Fruit fly (Drosophila melanogaster) whole organism, adult: ENCODE measurements around the gene CG10340.

Source experiments
- CG11617 ChIP-seq: fragments of 200-800 bp; sonication (Bioruptor generic); optimal IDR thresholded peaks from 2 replicates; lab custom pipeline; 2017; ENCODE audit warnings: mild to moderate bottlenecking, missing biosample characterization, missing genetic modification reagents, missing genetic modification characterization
- CG12768 ChIP-seq: fragments of 200-800 bp; sonication (Bioruptor generic); optimal IDR thresholded peaks from 2 replicates; lab custom pipeline; 2017; ENCODE audit warnings: missing biosample characterization, missing genetic modification characterization, mild to moderate bottlenecking, moderate library complexity, missing genetic modification reagents
- CG14711 ChIP-seq: fragments of 200-800 bp; sonication (Bioruptor generic); optimal IDR thresholded peaks from 2 replicates; lab custom pipeline; 2018; ENCODE audit warnings: missing biosample characterization, mild to moderate bottlenecking, missing genetic modification characterization, moderate library complexity
- CG1620 ChIP-seq: fragments of 200-800 bp; sonication (Bioruptor generic); optimal IDR thresholded peaks from 2 replicates; lab custom pipeline; 2016; ENCODE audit warnings: missing biosample characterization, missing genetic modification characterization
- CG33017 ChIP-seq: fragments of 200-800 bp; sonication (Bioruptor generic); optimal IDR thresholded peaks from 2 replicates; lab custom pipeline; 2018; ENCODE audit warnings: missing biosample characterization, mild to moderate bottlenecking, missing genetic modification characterization, moderate library complexity
- CG5204 ChIP-seq: fragments of 200-800 bp; sonication (Bioruptor generic); optimal IDR thresholded peaks from 2 replicates; lab custom pipeline; 2016; ENCODE audit warnings: missing biosample characterization, missing genetic modification characterization
- CG7045 ChIP-seq: fragments of 200-800 bp; sonication (Bioruptor generic); optimal IDR thresholded peaks from 2 replicates; lab custom pipeline; 2017; ENCODE audit warnings: missing biosample characterization, mild to moderate bottlenecking, missing genetic modification characterization
- CG7101 ChIP-seq: fragments of 200-800 bp; sonication (Bioruptor generic); optimal IDR thresholded peaks from 2 replicates; lab custom pipeline; 2018; ENCODE audit warnings: missing biosample characterization, mild to moderate bottlenecking, missing genetic modification characterization, moderate library complexity
- Clk ChIP-seq: fragments of 200-800 bp; sonication (Bioruptor generic); optimal IDR thresholded peaks from 2 replicates; lab custom pipeline; 2017; ENCODE audit warnings: missing biosample characterization, missing genetic modification characterization
- Crg-1 ChIP-seq: fragments of 200-800 bp; sonication (Bioruptor generic); optimal IDR thresholded peaks from 2 replicates; lab custom pipeline; 2016; ENCODE audit warnings: missing biosample characterization, missing genetic modification characterization
- Hr96 ChIP-seq: fragments of 200-800 bp; sonication (Bioruptor generic); optimal IDR thresholded peaks from 2 replicates; lab custom pipeline; 2016; ENCODE audit warnings: missing biosample characterization, missing genetic modification characterization
- Mnt ChIP-seq: fragments of 200-800 bp; sonication (Bioruptor generic); optimal IDR thresholded peaks from 2 replicates; lab custom pipeline; 2016; ENCODE audit warnings: missing biosample characterization, mild to moderate bottlenecking, missing genetic modification characterization
- bab1 ChIP-seq: fragments of 200-800 bp; sonication (Bioruptor generic); optimal IDR thresholded peaks from 3 replicates; lab custom pipeline; 2019; ENCODE audit warnings: missing biosample characterization, mild to moderate bottlenecking, missing genetic modification characterization, moderate library complexity
- cic ChIP-seq: fragments of 200-800 bp; sonication (Bioruptor generic); optimal IDR thresholded peaks from 2 replicates; lab custom pipeline; 2017; ENCODE audit warnings: missing biosample characterization, mild to moderate bottlenecking, missing genetic modification characterization, moderate library complexity
- cnc ChIP-seq, 2 experiments: fragments of >200 bp; optimal IDR thresholded peaks; 2 replicates each; lab custom pipeline; 2017
- kay ChIP-seq: fragments of 200-800 bp; sonication (Bioruptor generic); peaks from one replicate; lab custom pipeline; 2016; ENCODE audit warnings: missing biosample characterization, missing genetic modification characterization, borderline replicate concordance
- ovo ChIP-seq: fragments of 200-800 bp; sonication (Bioruptor generic); optimal IDR thresholded peaks from 2 replicates; lab custom pipeline; 2016; ENCODE audit warnings: missing biosample characterization, missing genetic modification characterization
- pad ChIP-seq: fragments of 200-800 bp; sonication (Bioruptor generic); optimal IDR thresholded peaks from 3 replicates; lab custom pipeline; 2017; ENCODE audit warnings: missing biosample characterization, missing genetic modification characterization, mild to moderate bottlenecking, moderate library complexity, missing genetic modification reagents
- tj ChIP-seq: fragments of 200-800 bp; sonication (Bioruptor generic); optimal IDR thresholded peaks from 3 replicates; lab custom pipeline; 2017; ENCODE audit warnings: missing biosample characterization, mild to moderate bottlenecking, missing genetic modification characterization, moderate library complexity
- toe ChIP-seq: fragments of 200-800 bp; sonication (Bioruptor generic); optimal IDR thresholded peaks from 2 replicates; lab custom pipeline; 2016; ENCODE audit warnings: missing biosample characterization, missing genetic modification characterization

The CG10340 gene

dm6 chr3R:16625844-16626430, 11.7 kb upstream of the CG10340 start:
- TF ChIP-seq kay (GFP tag; lab: Kevin White, UChicago) (peak; percentile 79), cic (no peak), CG11617 (GFP tag; lab: Kevin White, UChicago) (no peak), Hr96 (GFP tag; lab: Kevin White, UChicago) (no peak), Clk (no peak), ovo (GFP tag; lab: Kevin White, UChicago) (peak; percentile 12), Mnt (no peak), tj (peak; percentile 81)

dm6 chr3R:16624750-16625549, 10.8 kb upstream of the CG10340 start, which contains the start of gene Fas1:
TSS of gene Fas1 (plus strand) at chr3R:16625238.
- TF ChIP-seq pad (GFP tag; lab: Kevin White, UChicago), result no peak
- TF ChIP-seq cnc (optimal IDR thresholded peaks at IDR 0.05; lab: Kevin White, UChicago), result no peak
- TF ChIP-seq ovo (GFP tag; lab: Kevin White, UChicago), result no peak
- TF ChIP-seq Mnt, result peak; percentile 32
- TF ChIP-seq bab1, result no peak
- no peak for TF ChIP-seq CG7045 (GFP tag; lab: Kevin White, UChicago)
- no peak for TF ChIP-seq CG11617 (GFP tag; lab: Kevin White, UChicago)
- TF ChIP-seq CG7101 (tag; lab: Kevin White, UChicago), result no peak
- TF ChIP-seq CG1620 (GFP tag; lab: Kevin White, UChicago), result no peak
- TF ChIP-seq tj, result no peak
- peak; percentile 2 for TF ChIP-seq Hr96 (GFP tag; lab: Kevin White, UChicago)
- TF ChIP-seq CG33017 (tag; lab: Kevin White, UChicago), result no peak
- no peak for TF ChIP-seq CG5204 (GFP tag; lab: Kevin White, UChicago)
- TF ChIP-seq CG12768, result no peak
- peak; percentile 1 for TF ChIP-seq Crg-1 (GFP tag; lab: Kevin White, UChicago)
- no peak for TF ChIP-seq toe (GFP tag; lab: Kevin White, UChicago)
- no peak for TF ChIP-seq cic
- no peak for TF ChIP-seq Clk
- TF ChIP-seq CG14711 (tag; lab: Kevin White, UChicago), result no peak
- peak; percentile 89 for TF ChIP-seq kay (GFP tag; lab: Kevin White, UChicago)

- no peak for TF ChIP-seq kay (GFP tag; lab: Kevin White, UChicago)
- no peak for TF ChIP-seq Hr96 (GFP tag; lab: Kevin White, UChicago)
- TF ChIP-seq cnc (optimal IDR thresholded peaks at IDR 0.05; lab: Kevin White, UChicago), result no peak
- no peak for TF ChIP-seq bab1
- no peak for TF ChIP-seq tj
- no peak for TF ChIP-seq CG33017 (tag; lab: Kevin White, UChicago)
- TF ChIP-seq CG12768, result no peak
- TF ChIP-seq ovo (GFP tag; lab: Kevin White, UChicago), result no peak
- TF ChIP-seq CG1620 (GFP tag; lab: Kevin White, UChicago), result no peak
- no peak for TF ChIP-seq Mnt
These were observed 10.2 kb upstream of the CG10340 start, which contains the start of gene Ccdc114 for dm6 chr3R:16624371-16624749. TSS of gene Ccdc114 (minus strand) at chr3R:16624717.

dm6 chr3R:16620478-16620877, 6.3 kb upstream of the CG10340 start, which contains the start of gene CG14893:
TSS of gene CG14893 (plus strand) at chr3R:16620778.
- TF ChIP-seq Crg-1 (GFP tag; lab: Kevin White, UChicago) (no peak), CG7045 (GFP tag; lab: Kevin White, UChicago) (no peak), kay (GFP tag; lab: Kevin White, UChicago) (peak; percentile 39), Mnt (no peak), toe (GFP tag; lab: Kevin White, UChicago) (no peak), CG1620 (GFP tag; lab: Kevin White, UChicago) (no peak), CG33017 (tag; lab: Kevin White, UChicago) (no peak), tj (no peak), cnc (optimal IDR thresholded peaks at IDR 0.05; lab: Kevin White, UChicago) (peak in 1 of 2 experiments; percentile 61)

- TF ChIP-seq Crg-1 (GFP tag; lab: Kevin White, UChicago) (no peak), CG33017 (tag; lab: Kevin White, UChicago) (peak; percentile 21), bab1 (no peak), kay (GFP tag; lab: Kevin White, UChicago) (no peak), pad (GFP tag; lab: Kevin White, UChicago) (no peak), CG7101 (tag; lab: Kevin White, UChicago) (peak; percentile 22), toe (GFP tag; lab: Kevin White, UChicago) (no peak), Hr96 (GFP tag; lab: Kevin White, UChicago) (no peak), CG7045 (GFP tag; lab: Kevin White, UChicago) (no peak), CG12768 (no peak), CG5204 (GFP tag; lab: Kevin White, UChicago) (peak; percentile 26), Clk (no peak)
These were observed 3.5 kb upstream of the CG10340 start, which contains the start of gene CG17560 for dm6 chr3R:16617650-16618049. TSS of gene CG17560 (plus strand) at chr3R:16617950.

- TF ChIP-seq CG33017 (tag; lab: Kevin White, UChicago), result peak; percentile 28
- no peak for TF ChIP-seq kay (GFP tag; lab: Kevin White, UChicago)
These were observed 818 bp upstream of the CG10340 start, which contains the start of gene CG17562 for dm6 chr3R:16615009-16615408. TSS of gene CG17562 (plus strand) at chr3R:16615309.
